Fruit fly (Drosophila melanogaster): ENCODE data around the gene CG3662.

CG3662 gene

dm6 chr2L:855052-855547, 34.0 kb downstream of the CG3662 start, which contains the start of gene CG13949:
Gene CG13949 (plus strand): TSS chr2L:855337.
- TF ChIP-seq Pif1A (GFP tag; optimal IDR thresholded peaks at IDR 0.05) (no peak), D1 (tag; optimal IDR thresholded peaks at IDR 0.05) (no peak), CG9948 (tag; optimal IDR thresholded peaks at IDR 0.05) (peak; percentile 29), CG13204 (GFP tag; optimal IDR thresholded peaks at IDR 0.05) (no peak), CG8159 (tag; optimal IDR thresholded peaks at IDR 0.05) (peak; percentile 29), Pif1B (GFP tag; optimal IDR thresholded peaks at IDR 0.05) (no peak), Snoo (tag; optimal IDR thresholded peaks at IDR 0.05) (no peak), CG14655 (GFP tag; optimal IDR thresholded peaks at IDR 0.05) (no peak), CG15710 (tag; optimal IDR thresholded peaks at IDR 0.05) (peak; percentile 45), rn (GFP tag; IDR thresholded peaks at IDR 0.05) (peak; percentile 40; the same call in 1 of the 2 replicates), CG10348 (GFP tag; IDR thresholded peaks at IDR 0.05) (no peak), CG34367 (tag; optimal IDR thresholded peaks at IDR 0.05) (no peak), Ets98B (GFP tag; IDR thresholded peaks at IDR 0.05) (peak; percentile 53), CG17806 (tag; optimal IDR thresholded peaks at IDR 0.05) (peak; percentile 43), gl (tag; optimal IDR thresholded peaks at IDR 0.05) (no peak), fd96Ca (GFP tag; IDR thresholded peaks at IDR 0.05) (no peak), CG4496 (GFP tag; IDR thresholded peaks at IDR 0.05) (peak; percentile 81), CG8301 (tag; optimal IDR thresholded peaks at IDR 0.05) (peak; percentile 16), CG32121 (GFP tag; IDR thresholded peaks at IDR 0.05) (peak; percentile 33; the same call in 1 of the 2 replicates), CG12605 (GFP tag; IDR thresholded peaks at IDR 0.05) (peak; percentile 42; the same call in 1 of the 2 replicates)

DNA sequence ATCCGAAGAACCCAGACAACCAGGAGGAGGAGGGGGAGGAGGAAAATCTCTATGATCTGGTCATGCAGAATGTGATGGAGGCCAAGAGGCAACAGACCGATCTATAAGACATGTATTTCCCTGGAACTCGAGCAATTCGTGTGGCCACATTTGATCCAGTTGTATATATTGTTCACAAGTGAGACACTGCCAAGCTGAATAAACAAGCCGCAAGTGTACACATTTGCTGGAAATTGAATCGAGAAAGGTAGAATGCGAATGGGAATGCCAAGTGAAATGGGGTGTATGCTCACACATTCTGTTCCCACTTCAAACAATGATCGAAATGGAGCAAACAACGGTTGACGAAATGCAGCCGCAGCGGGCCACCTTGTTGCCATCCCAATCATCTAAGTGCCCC, 34.9 kb downstream of the CG3662 start:
- no peak for TF ChIP-seq Snoo (tag; optimal IDR thresholded peaks at IDR 0.05)
- no peak for TF ChIP-seq Ets98B (GFP tag; IDR thresholded peaks at IDR 0.05)
- no peak for TF ChIP-seq fd96Ca (GFP tag; IDR thresholded peaks at IDR 0.05)
- no peak for TF ChIP-seq CG8301 (tag; optimal IDR thresholded peaks at IDR 0.05)
- no peak for TF ChIP-seq Pif1B (GFP tag; optimal IDR thresholded peaks at IDR 0.05)
- TF ChIP-seq CG14655 (GFP tag; optimal IDR thresholded peaks at IDR 0.05) = no peak
- no peak for TF ChIP-seq CG15710 (tag; optimal IDR thresholded peaks at IDR 0.05)
- no peak for TF ChIP-seq CG34367 (tag; optimal IDR thresholded peaks at IDR 0.05)
- TF ChIP-seq CG32121 (GFP tag; IDR thresholded peaks at IDR 0.05) = no peak
- no peak for TF ChIP-seq CG8159 (tag; optimal IDR thresholded peaks at IDR 0.05)
- TF ChIP-seq CG9948 (tag; optimal IDR thresholded peaks at IDR 0.05) = no peak
- no peak for TF ChIP-seq CG13204 (GFP tag; optimal IDR thresholded peaks at IDR 0.05)

DNA sequence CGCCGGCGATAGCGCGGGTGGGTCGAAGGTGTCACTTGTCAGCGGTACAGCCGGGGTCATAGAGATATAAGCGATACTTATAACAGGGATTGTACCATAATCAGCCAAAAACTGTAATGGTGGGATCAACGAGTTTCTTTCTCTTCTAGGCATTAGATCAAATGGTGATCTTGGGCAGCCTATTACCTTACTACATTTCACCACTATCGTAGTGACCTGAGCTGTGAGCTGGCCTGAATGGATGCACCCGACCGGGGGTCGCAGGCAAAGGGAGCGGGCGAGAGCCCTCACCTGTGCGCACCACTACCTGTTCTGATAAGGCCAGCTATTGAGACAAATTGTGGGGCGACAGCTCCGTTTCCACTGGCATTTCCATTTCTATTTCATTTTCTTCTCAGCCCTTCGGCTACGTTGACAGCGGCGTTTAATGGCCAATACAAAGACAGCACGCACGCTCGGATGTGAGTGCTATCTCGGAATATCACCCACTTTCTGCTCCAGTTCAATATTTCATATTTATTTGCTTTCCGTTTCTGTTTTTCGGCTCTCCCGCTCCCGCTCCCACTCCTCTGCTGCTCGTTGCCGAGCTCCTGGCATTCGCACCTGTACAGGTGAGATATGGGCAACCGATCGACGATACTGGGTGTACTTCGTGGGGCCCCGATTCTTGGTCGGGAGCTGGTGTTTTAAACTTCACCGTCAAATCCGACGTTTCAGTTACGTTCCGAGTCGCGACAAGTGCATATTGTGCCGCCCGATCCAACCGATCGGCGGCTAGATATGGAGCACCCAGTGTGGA, 35.8 kb downstream of the CG3662 start:
- TF ChIP-seq CG12605 (GFP tag; IDR thresholded peaks at IDR 0.05) (no peak), Ets98B (GFP tag; IDR thresholded peaks at IDR 0.05) (peak; percentile 45), CG9948 (tag; optimal IDR thresholded peaks at IDR 0.05) (peak; percentile 16), CG17806 (tag; optimal IDR thresholded peaks at IDR 0.05) (no peak), CG34367 (tag; optimal IDR thresholded peaks at IDR 0.05) (no peak), fd96Ca (GFP tag; IDR thresholded peaks at IDR 0.05) (peak; percentile 51; the same call in 1 of the 3 replicates), EcR (GFP tag; optimal IDR thresholded peaks at IDR 0.05) (no peak), CG14655 (GFP tag; optimal IDR thresholded peaks at IDR 0.05) (no peak), CG13204 (GFP tag; optimal IDR thresholded peaks at IDR 0.05) (peak; percentile 9), CG8159 (tag; optimal IDR thresholded peaks at IDR 0.05) (peak; percentile 43), CG10348 (GFP tag; IDR thresholded peaks at IDR 0.05) (no peak), Pif1B (GFP tag; optimal IDR thresholded peaks at IDR 0.05) (no peak), gl (tag; optimal IDR thresholded peaks at IDR 0.05) (no peak), CG4496 (GFP tag; IDR thresholded peaks at IDR 0.05) (no peak; the same call in 2 of the 3 replicates), CG32121 (GFP tag; IDR thresholded peaks at IDR 0.05) (peak; percentile 57), CG15710 (tag; optimal IDR thresholded peaks at IDR 0.05) (peak; percentile 21), rn (GFP tag; IDR thresholded peaks at IDR 0.05) (no peak), CG8301 (tag; optimal IDR thresholded peaks at IDR 0.05) (peak; percentile 19), Pif1A (GFP tag; optimal IDR thresholded peaks at IDR 0.05) (peak; percentile 26)

DNA sequence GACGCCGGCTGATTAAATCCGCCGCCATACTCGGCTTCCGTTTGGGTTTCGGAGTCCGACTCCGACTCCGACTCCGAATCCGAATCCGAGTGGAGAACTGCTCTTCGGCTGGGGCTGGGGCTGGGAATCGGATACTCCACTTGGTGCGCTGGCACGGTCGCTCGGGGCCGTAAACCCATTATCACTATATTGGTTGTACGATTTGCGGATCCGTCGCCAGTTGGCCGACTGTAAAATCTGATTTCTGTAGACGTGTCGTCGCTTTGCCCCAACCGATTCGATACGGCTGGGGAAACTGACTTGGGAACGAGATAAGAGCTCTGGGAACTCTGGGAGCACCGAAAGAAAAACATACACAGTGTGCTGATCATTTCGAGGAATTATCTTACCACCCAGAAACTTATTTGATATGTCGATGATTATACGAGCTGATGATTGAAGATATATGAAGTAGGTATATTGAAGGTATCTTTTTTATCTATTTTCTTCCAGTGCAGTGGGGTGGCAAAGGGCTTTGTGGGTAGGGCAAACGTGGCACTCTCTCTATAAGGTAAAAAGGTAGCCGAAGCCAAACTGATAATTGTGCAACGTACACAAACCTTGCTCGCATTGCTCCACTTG, 36.9 kb downstream of the CG3662 start:
- no peak for TF ChIP-seq EcR (GFP tag; optimal IDR thresholded peaks at IDR 0.05)
- peak; percentile 25 for TF ChIP-seq CG15710 (tag; optimal IDR thresholded peaks at IDR 0.05)
- TF ChIP-seq CG8159 (tag; optimal IDR thresholded peaks at IDR 0.05) = peak; percentile 6
- no peak for TF ChIP-seq CG12605 (GFP tag; IDR thresholded peaks at IDR 0.05)
- TF ChIP-seq CG17806 (tag; optimal IDR thresholded peaks at IDR 0.05) = no peak

- no peak for TF ChIP-seq Snoo (tag; optimal IDR thresholded peaks at IDR 0.05)
- TF ChIP-seq CG8159 (tag; optimal IDR thresholded peaks at IDR 0.05) = no peak
- no peak for TF ChIP-seq CG17806 (tag; optimal IDR thresholded peaks at IDR 0.05)
- TF ChIP-seq Pif1B (GFP tag; optimal IDR thresholded peaks at IDR 0.05) = no peak
- TF ChIP-seq Pif1A (GFP tag; optimal IDR thresholded peaks at IDR 0.05) = no peak
- TF ChIP-seq CG14655 (GFP tag; optimal IDR thresholded peaks at IDR 0.05) = no peak
- TF ChIP-seq CG4496 (GFP tag; IDR thresholded peaks at IDR 0.05) = no peak
- TF ChIP-seq CG15710 (tag; optimal IDR thresholded peaks at IDR 0.05) = no peak
- no peak for TF ChIP-seq D1 (tag; optimal IDR thresholded peaks at IDR 0.05)
- TF ChIP-seq CG32121 (GFP tag; IDR thresholded peaks at IDR 0.05) = no peak
- TF ChIP-seq Ets98B (GFP tag; IDR thresholded peaks at IDR 0.05) = no peak
- no peak for TF ChIP-seq rn (GFP tag; IDR thresholded peaks at IDR 0.05)
- TF ChIP-seq CG9948 (tag; optimal IDR thresholded peaks at IDR 0.05) = no peak
- TF ChIP-seq gl (tag; optimal IDR thresholded peaks at IDR 0.05) = no peak
- TF ChIP-seq CG8301 (tag; optimal IDR thresholded peaks at IDR 0.05) = no peak
- no peak for TF ChIP-seq EcR (GFP tag; optimal IDR thresholded peaks at IDR 0.05)
- TF ChIP-seq CG13204 (GFP tag; optimal IDR thresholded peaks at IDR 0.05) = no peak
These were observed 38.8 kb downstream of the CG3662 start, which contains the start of gene CG13950 for dm6 chr2L:859897-860296. Gene CG13950 (plus strand): TSS chr2L:860197.
